Fruit fly (Drosophila melanogaster): ENCODE data around the gene Chrac-14.

Gene Chrac-14

dm6 chr2L:8461782-8462453 lies 24.7 kb downstream of the Chrac-14 start:
- TF ChIP-seq Dll (optimal IDR thresholded peaks at IDR 0.05) (no peak), CG8478 (optimal IDR thresholded peaks at IDR 0.05) (no peak), pan (optimal IDR thresholded peaks at IDR 0.05) (no peak), usp (GFP tag; optimal IDR thresholded peaks at IDR 0.05) (no peak), EcR (GFP tag; optimal IDR thresholded peaks at IDR 0.05) (no peak), psq (optimal IDR thresholded peaks at IDR 0.05) (no peak)

- no peak for TF ChIP-seq psq (optimal IDR thresholded peaks at IDR 0.05)
These were observed 26.2 kb downstream of the Chrac-14 start, which contains the start of gene Agpat2 for dm6 chr2L:8463144-8464106. Gene Agpat2, minus strand, starts transcription at chr2L:8463994.

dm6 chr2L:8464107-8464582 lies 26.9 kb downstream of the Chrac-14 start, which contains the start of gene prg:
Gene prg, plus strand, starts transcription at chr2L:8464488.
- TF ChIP-seq EcR (GFP tag; optimal IDR thresholded peaks at IDR 0.05) (no peak), Dll (optimal IDR thresholded peaks at IDR 0.05) (no peak), CG8478 (optimal IDR thresholded peaks at IDR 0.05) (no peak), usp (GFP tag; optimal IDR thresholded peaks at IDR 0.05) (no peak), psq (optimal IDR thresholded peaks at IDR 0.05) (no peak), pan (optimal IDR thresholded peaks at IDR 0.05) (no peak)

- TF ChIP-seq usp (GFP tag; optimal IDR thresholded peaks at IDR 0.05) (no peak), pan (optimal IDR thresholded peaks at IDR 0.05) (no peak), EcR (GFP tag; optimal IDR thresholded peaks at IDR 0.05) (no peak), psq (optimal IDR thresholded peaks at IDR 0.05) (no peak), CG8478 (optimal IDR thresholded peaks at IDR 0.05) (no peak)
These were observed 29.4 kb downstream of the Chrac-14 start, which contains the start of gene dachs for dm6 chr2L:8466643-8467042. Gene dachs, plus strand, starts transcription at chr2L:8466817.

dm6 chr2L:8468929-8469681 lies 31.9 kb downstream of the Chrac-14 start:
- TF ChIP-seq CG8478 (optimal IDR thresholded peaks at IDR 0.05) (no peak), pan (optimal IDR thresholded peaks at IDR 0.05) (no peak), EcR (GFP tag; optimal IDR thresholded peaks at IDR 0.05) (no peak), Dll (optimal IDR thresholded peaks at IDR 0.05) (no peak), psq (optimal IDR thresholded peaks at IDR 0.05) (no peak), usp (GFP tag; optimal IDR thresholded peaks at IDR 0.05) (no peak)

dm6 chr2L:8471667-8472066 lies 34.5 kb downstream of the Chrac-14 start:
- TF ChIP-seq Dll (optimal IDR thresholded peaks at IDR 0.05) (no peak), usp (GFP tag; optimal IDR thresholded peaks at IDR 0.05) (no peak), pan (optimal IDR thresholded peaks at IDR 0.05) (no peak), CG8478 (optimal IDR thresholded peaks at IDR 0.05) (no peak), psq (optimal IDR thresholded peaks at IDR 0.05) (no peak), EcR (GFP tag; optimal IDR thresholded peaks at IDR 0.05) (no peak)

dm6 chr2L:8473448-8473847 lies 36.2 kb downstream of the Chrac-14 start:
- no peak for TF ChIP-seq psq (optimal IDR thresholded peaks at IDR 0.05)
- TF ChIP-seq Dll (optimal IDR thresholded peaks at IDR 0.05) = no peak
- TF ChIP-seq EcR (GFP tag; optimal IDR thresholded peaks at IDR 0.05) = no peak
- no peak for TF ChIP-seq usp (GFP tag; optimal IDR thresholded peaks at IDR 0.05)

dm6 chr2L:8477049-8477448 lies 39.8 kb downstream of the Chrac-14 start, which contains the start of gene CheA29a:
Gene CheA29a, plus strand, starts transcription at chr2L:8477349.
- no peak for TF ChIP-seq Dll (optimal IDR thresholded peaks at IDR 0.05)
- no peak for TF ChIP-seq usp (GFP tag; optimal IDR thresholded peaks at IDR 0.05)
- TF ChIP-seq psq (optimal IDR thresholded peaks at IDR 0.05) = no peak
- TF ChIP-seq CG8478 (optimal IDR thresholded peaks at IDR 0.05) = no peak
- TF ChIP-seq EcR (GFP tag; optimal IDR thresholded peaks at IDR 0.05) = no peak
- TF ChIP-seq pan (optimal IDR thresholded peaks at IDR 0.05) = no peak

dm6 chr2L:8477971-8478370 lies 40.8 kb downstream of the Chrac-14 start:
- TF ChIP-seq pan (optimal IDR thresholded peaks at IDR 0.05) (no peak), EcR (GFP tag; optimal IDR thresholded peaks at IDR 0.05) (no peak), psq (optimal IDR thresholded peaks at IDR 0.05) (no peak), CG8478 (optimal IDR thresholded peaks at IDR 0.05) (no peak), usp (GFP tag; optimal IDR thresholded peaks at IDR 0.05) (no peak), Dll (optimal IDR thresholded peaks at IDR 0.05) (no peak)

- TF ChIP-seq pan (optimal IDR thresholded peaks at IDR 0.05) = no peak
- TF ChIP-seq Dll (optimal IDR thresholded peaks at IDR 0.05) = peak; percentile 50
- TF ChIP-seq EcR (GFP tag; optimal IDR thresholded peaks at IDR 0.05) = no peak
These were observed 41.2 kb downstream of the Chrac-14 start for dm6 chr2L:8478379-8478778.

dm6 chr2L:8478911-8479706 lies 41.9 kb downstream of the Chrac-14 start:
- no peak for TF ChIP-seq psq (optimal IDR thresholded peaks at IDR 0.05)
- no peak for TF ChIP-seq CG8478 (optimal IDR thresholded peaks at IDR 0.05)
